Fruit fly (Drosophila melanogaster) whole organism, embryonic: ENCODE measurements around the gene CG12290.

Experiments
- Aef1 ChIP-seq: fragments of 200-800 bp; sonication (Bioruptor generic); IDR thresholded peaks from 3 replicates; pipeline ENCODE4 v1.3.6; 2022; ENCODE audit warnings: missing biosample characterization, missing genetic modification characterization
- Atf-2 ChIP-seq: fragments of 200-800 bp; sonication (Bioruptor generic); optimal IDR thresholded peaks from 2 replicates; lab custom pipeline; 2016; ENCODE audit warnings: missing biosample characterization, missing genetic modification characterization
- B-H2 ChIP-seq: fragments of 200-800 bp; sonication (Bioruptor generic); optimal IDR thresholded peaks from 2 replicates; lab custom pipeline; 2018; ENCODE audit warnings: missing biosample characterization, mild to moderate bottlenecking, missing genetic modification characterization
- CG10366 ChIP-seq: fragments of 200-800 bp; sonication (Bioruptor generic); IDR thresholded peaks from 2 replicates; pipeline ENCODE4 v1.3.6; 2022; ENCODE audit warnings: missing biosample characterization, missing genetic modification characterization
- CG10431 ChIP-seq: fragments of 200-800 bp; sonication (Bioruptor generic); optimal IDR thresholded peaks from 3 replicates; lab custom pipeline; 2018; ENCODE audit warnings: missing biosample characterization, mild to moderate bottlenecking, missing genetic modification characterization
- CG13424 ChIP-seq: fragments of 200-800 bp; sonication (Bioruptor generic); optimal IDR thresholded peaks from 2 replicates; lab custom pipeline; 2019; ENCODE audit warnings: missing biosample characterization, mild to moderate bottlenecking, missing genetic modification characterization, moderate library complexity
- CG15269 ChIP-seq: fragments of 200-800 bp; sonication (Bioruptor generic); optimal IDR thresholded peaks from 2 replicates; lab custom pipeline; 2018; ENCODE audit warnings: missing biosample characterization, mild to moderate bottlenecking, missing genetic modification characterization, moderate library complexity
- CG1529 ChIP-seq: fragments of 200-800 bp; sonication (Bioruptor generic); optimal IDR thresholded peaks from 3 replicates; lab custom pipeline; 2018; ENCODE audit warnings: missing biosample characterization, missing genetic modification characterization
- CG16779 ChIP-seq: fragments of 200-800 bp; sonication (Bioruptor generic); IDR thresholded peaks from 2 replicates; pipeline ENCODE4 v1.3.6; 2022; ENCODE audit warnings: missing biosample characterization, missing genetic modification characterization
- CG16815 ChIP-seq: fragments of 200-800 bp; sonication (Bioruptor generic); optimal IDR thresholded peaks from 3 replicates; lab custom pipeline; 2017; ENCODE audit warnings: missing biosample characterization, mild to moderate bottlenecking, missing genetic modification characterization
- CG17612 ChIP-seq: fragments of 200-800 bp; sonication (Bioruptor generic); IDR thresholded peaks from 2 replicates; pipeline ENCODE4 v1.3.6; 2022; ENCODE audit warnings: missing biosample characterization, missing genetic modification characterization
- CG18764 ChIP-seq: fragments of 200-800 bp; sonication (Bioruptor generic); optimal IDR thresholded peaks from 3 replicates; lab custom pipeline; 2016; ENCODE audit warnings: missing biosample characterization, missing genetic modification characterization
- CG2199 ChIP-seq: fragments of 200-800 bp; sonication (Bioruptor generic); IDR thresholded peaks from 3 replicates; pipeline ENCODE4 v1.3.6; 2022; ENCODE audit warnings: missing biosample characterization, missing genetic modification characterization
- CG30020 ChIP-seq: fragments of 200-800 bp; optimal IDR thresholded peaks from 2 replicates; lab custom pipeline; 2019; ENCODE audit warnings: missing biosample characterization, mild to moderate bottlenecking, missing genetic modification characterization, moderate library complexity
- CG31388 ChIP-seq: fragments of 200-800 bp; sonication (Bioruptor generic); optimal IDR thresholded peaks from 2 replicates; lab custom pipeline; 2016; ENCODE audit warnings: missing biosample characterization, missing genetic modification characterization
- CG34376 ChIP-seq: fragments of 200-800 bp; sonication (Bioruptor generic); optimal IDR thresholded peaks from 2 replicates; lab custom pipeline; 2018; ENCODE audit warnings: missing biosample characterization, mild to moderate bottlenecking, missing genetic modification characterization
- CG42726 ChIP-seq: fragments of 200-800 bp; sonication (Bioruptor generic); IDR thresholded peaks from 2 replicates; pipeline ENCODE4 v1.3.6; 2022; ENCODE audit warnings: missing biosample characterization, missing genetic modification characterization; ENCODE audit not compliant: partially characterized antibody
- CG4820 ChIP-seq: fragments of 200-800 bp; sonication (Bioruptor generic); optimal IDR thresholded peaks from 3 replicates; lab custom pipeline; 2016; ENCODE audit warnings: missing biosample characterization, missing genetic modification characterization
- CG7357 ChIP-seq: fragments of 200-800 bp; sonication (Bioruptor generic); IDR thresholded peaks from 3 replicates; pipeline ENCODE4 v1.3.6; 2022; ENCODE audit warnings: missing biosample characterization, missing genetic modification characterization
- CG7987 ChIP-seq: fragments of 200-800 bp; sonication (Bioruptor generic); optimal IDR thresholded peaks from 2 replicates; lab custom pipeline; 2018; ENCODE audit warnings: missing biosample characterization, mild to moderate bottlenecking, missing genetic modification characterization, moderate library complexity
- CG8359 ChIP-seq: fragments of 200-800 bp; sonication (Bioruptor generic); optimal IDR thresholded peaks from 2 replicates; lab custom pipeline; 2017; ENCODE audit warnings: missing biosample characterization, mild to moderate bottlenecking, missing genetic modification characterization, borderline replicate concordance
- CG9932 ChIP-seq: fragments of 200-800 bp; sonication (Bioruptor generic); IDR thresholded peaks from 2 replicates; pipeline ENCODE4 v1.3.6; 2022; ENCODE audit warnings: missing biosample characterization, missing genetic modification characterization
- CHES-1-like ChIP-seq: fragments of 200-800 bp; sonication (Bioruptor generic); optimal IDR thresholded peaks from 2 replicates; lab custom pipeline; 2016; ENCODE audit warnings: missing biosample characterization, missing genetic modification characterization
- Chrac-16 ChIP-seq: fragments of 200-800 bp; sonication (Bioruptor generic); optimal IDR thresholded peaks from 3 replicates; lab custom pipeline; 2016; ENCODE audit warnings: missing biosample characterization, missing genetic modification characterization
- CrebB ChIP-seq: fragments of 200-800 bp; sonication (Bioruptor generic); optimal IDR thresholded peaks from 3 replicates; lab custom pipeline; 2018; ENCODE audit warnings: missing biosample characterization, mild to moderate bottlenecking, missing genetic modification characterization
- Dad ChIP-seq: fragments of 200-800 bp; sonication (Bioruptor generic); optimal IDR thresholded peaks from 3 replicates; lab custom pipeline; 2016; ENCODE audit warnings: missing biosample characterization, missing genetic modification characterization
- GATAe ChIP-seq: fragments of 200-800 bp; sonication (Bioruptor generic); conservative IDR thresholded peaks from 2 replicates; pipeline ENCODE4 v1.3.6; 2022; ENCODE audit warnings: missing biosample characterization, missing genetic modification characterization
- Gug ChIP-seq: fragments of 200-800 bp; sonication (Bioruptor generic); IDR thresholded peaks from 4 replicates; pipeline ENCODE4 v1.3.6; 2022; ENCODE audit warnings: missing biosample characterization, missing genetic modification characterization
- Hmr ChIP-seq: fragments of 200-800 bp; sonication (Bioruptor generic); optimal IDR thresholded peaks from 3 replicates; lab custom pipeline; 2017; ENCODE audit warnings: mild to moderate bottlenecking, missing biosample characterization, missing genetic modification reagents, missing genetic modification characterization
- Hr78 ChIP-seq, 2 experiments: fragments of 200-800 bp in 1 of 2; fragments of >200 bp in 1 of 2; sonication (Bioruptor generic) in 1 of 2; optimal IDR thresholded peaks; 2 replicates each; lab custom pipeline; 2017 to 2019; ENCODE audit warnings: missing biosample characterization in 2 of 2, missing genetic modification characterization in 2 of 2, mild to moderate bottlenecking in 1 of 2, moderate library complexity in 1 of 2
- Rx ChIP-seq: fragments of 200-800 bp; sonication (Bioruptor generic); IDR thresholded peaks from 2 replicates; pipeline ENCODE4 v1.3.6; 2022; ENCODE audit warnings: missing biosample characterization, missing genetic modification characterization
- Scr ChIP-seq: fragments of 200-800 bp; sonication (Bioruptor generic); IDR thresholded peaks from 2 replicates; pipeline ENCODE4 v1.3.6; 2022; ENCODE audit warnings: missing biosample characterization, missing genetic modification characterization; ENCODE audit not compliant: partially characterized antibody
- Side ChIP-seq: fragments of 200-800 bp; sonication (Bioruptor generic); optimal IDR thresholded peaks from 2 replicates; lab custom pipeline; 2016; ENCODE audit warnings: missing biosample characterization, missing genetic modification characterization
- abd-A ChIP-seq: fragments of 200-800 bp; sonication (Bioruptor generic); optimal IDR thresholded peaks from 3 replicates; lab custom pipeline; 2019; ENCODE audit warnings: missing biosample characterization, mild to moderate bottlenecking, missing genetic modification characterization, moderate library complexity
- crc ChIP-seq: fragments of 200-800 bp; sonication (Bioruptor generic); optimal IDR thresholded peaks from 2 replicates; lab custom pipeline; 2016; ENCODE audit warnings: missing biosample characterization, missing genetic modification characterization
- fd64A ChIP-seq: fragments of 200-800 bp; sonication (Bioruptor generic); optimal IDR thresholded peaks from 3 replicates; lab custom pipeline; 2018; ENCODE audit warnings: missing biosample characterization, mild to moderate bottlenecking, missing genetic modification characterization
- gro ChIP-seq: fragments of 200-800 bp; sonication (Bioruptor generic); optimal IDR thresholded peaks from 2 replicates; lab custom pipeline; 2016; ENCODE audit warnings: missing biosample characterization, missing genetic modification characterization
- knrl ChIP-seq: fragments of 200-800 bp; sonication (Bioruptor generic); IDR thresholded peaks from 3 replicates; pipeline ENCODE4 v1.3.6; 2022; ENCODE audit warnings: missing biosample characterization, missing genetic modification characterization; ENCODE audit not compliant: partially characterized antibody
- lab ChIP-seq: fragments of 200-800 bp; sonication (Bioruptor generic); optimal IDR thresholded peaks from 3 replicates; lab custom pipeline; 2017; ENCODE audit warnings: missing biosample characterization, missing genetic modification characterization, mild to moderate bottlenecking, moderate library complexity, missing genetic modification reagents
- lbe ChIP-seq: fragments of 200-800 bp; sonication (Bioruptor generic); optimal IDR thresholded peaks from 2 replicates; lab custom pipeline; 2016; ENCODE audit warnings: missing biosample characterization, mild to moderate bottlenecking, missing genetic modification characterization
- lov ChIP-seq, 2 experiments: fragments of 200-800 bp in 1 of 2; fragments of >200 bp in 1 of 2; sonication (Bioruptor generic) in 1 of 2; IDR thresholded peaks in 1 of 2; optimal IDR thresholded peaks in 1 of 2; 2 replicates in 1 of 2; 3 replicates in 1 of 2; pipeline versions ENCODE4 v1.3.6 to Lab custom; 2017 to 2022; ENCODE audit warnings: missing biosample characterization in 1 of 2, missing genetic modification characterization in 1 of 2
- maf-S ChIP-seq: fragments of 200-800 bp; sonication (Bioruptor generic); optimal IDR thresholded peaks from 2 replicates; lab custom pipeline; 2016; ENCODE audit warnings: missing biosample characterization, missing genetic modification characterization
- nerfin-2 ChIP-seq: fragments of 200-800 bp; sonication (Bioruptor generic); IDR thresholded peaks from 2 replicates; pipeline ENCODE4 v1.3.6; 2022; ENCODE audit warnings: missing biosample characterization, missing genetic modification characterization; ENCODE audit not compliant: partially characterized antibody
- pnt ChIP-seq: fragments of 200-800 bp; sonication (Bioruptor generic); optimal IDR thresholded peaks from 3 replicates; lab custom pipeline; 2016; ENCODE audit warnings: missing biosample characterization, missing genetic modification characterization
- schlank ChIP-seq: fragments of 200-800 bp; sonication (Bioruptor generic); optimal IDR thresholded peaks from 2 replicates; lab custom pipeline; 2018; ENCODE audit warnings: missing biosample characterization, mild to moderate bottlenecking, missing genetic modification characterization
- sima ChIP-seq: fragments of 200-800 bp; sonication (Bioruptor generic); optimal IDR thresholded peaks from 2 replicates; lab custom pipeline; 2016; ENCODE audit warnings: missing biosample characterization, missing genetic modification characterization
- sisA ChIP-seq: fragments of 200-800 bp; sonication (Bioruptor generic); IDR thresholded peaks from 2 replicates; pipeline ENCODE4 v1.3.6; 2022; ENCODE audit warnings: missing biosample characterization, missing genetic modification characterization
- tap ChIP-seq: fragments of 200-800 bp; optimal IDR thresholded peaks from 3 replicates; lab custom pipeline; 2019; ENCODE audit warnings: missing biosample characterization, mild to moderate bottlenecking, missing genetic modification characterization, moderate library complexity
- toy ChIP-seq: fragments of 200-800 bp; sonication (Bioruptor generic); IDR thresholded peaks from 2 replicates; pipeline ENCODE4 v1.3.6; 2022; ENCODE audit warnings: missing biosample characterization, missing genetic modification characterization

CG12290 gene

DNA sequence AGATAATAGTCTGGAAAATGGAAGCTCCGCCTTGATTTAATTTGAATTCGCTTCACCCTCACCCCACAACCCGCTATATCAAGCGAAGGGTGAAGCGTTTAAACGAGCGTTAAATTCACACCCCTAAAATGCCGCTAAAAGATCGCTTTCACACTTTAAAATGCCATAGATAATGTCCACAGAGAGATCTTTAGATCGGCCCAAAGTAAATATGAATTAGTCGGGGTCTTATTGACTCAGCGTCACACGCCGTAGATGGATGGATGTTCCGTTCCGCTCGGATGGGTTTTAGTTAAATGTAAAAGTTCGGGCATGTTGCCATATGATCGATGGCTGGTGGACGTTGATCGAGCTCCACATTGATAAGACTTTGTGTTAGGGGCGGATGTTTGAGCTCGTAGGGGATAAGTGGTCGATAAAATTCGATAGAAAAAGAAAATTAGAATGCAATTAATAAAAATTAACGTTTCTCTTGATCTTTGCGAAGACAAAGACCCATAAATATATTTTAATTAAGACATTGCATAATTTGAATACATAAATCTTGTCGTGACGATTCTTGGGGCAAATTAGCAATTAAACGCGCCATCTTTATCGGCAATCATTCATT, 1.9 kb upstream of the CG12290 start (continued):
- TF ChIP-seq lab (GFP tag; lab: Kevin White, UChicago) = peak; percentile 97
- peak; percentile 80 for TF ChIP-seq CG13424 (tag; lab: Kevin White, UChicago)
- TF ChIP-seq lbe (GFP tag; lab: Kevin White, UChicago) = no peak
- TF ChIP-seq Hmr = peak; percentile 92
- TF ChIP-seq maf-S (GFP tag; lab: Kevin White, UChicago) = peak; percentile 89
- peak; percentile 72 for TF ChIP-seq tap
- TF ChIP-seq B-H2 = peak; percentile 80
- peak; percentile 86 for TF ChIP-seq gro
- peak; percentile 81 for TF ChIP-seq toy (GFP tag; lab: Robert Waterston, UW)
- peak; percentile 86 for TF ChIP-seq Atf-2 (GFP tag; lab: Kevin White, UChicago)
- peak; percentile 83 for TF ChIP-seq CG10431 (GFP tag; lab: Kevin White, UChicago)
- TF ChIP-seq sima (GFP tag; lab: Kevin White, UChicago) = peak; percentile 73
- peak; percentile 84 for TF ChIP-seq pnt (GFP tag; lab: Kevin White, UChicago)
- peak; percentile 88 for TF ChIP-seq CG1529 (GFP tag; lab: Kevin White, UChicago)
- peak; percentile 80 for TF ChIP-seq Dad (GFP tag; lab: Kevin White, UChicago)
- no peak for TF ChIP-seq CG42726 (GFP tag; lab: Robert Waterston, UW)
- TF ChIP-seq Aef1 = no peak
- TF ChIP-seq CG4820 (GFP tag; lab: Kevin White, UChicago) = peak; percentile 52
- TF ChIP-seq fd64A (GFP tag; lab: Kevin White, UChicago) = peak; percentile 95
- peak; percentile 75 for TF ChIP-seq CG10366 (GFP tag; lab: Robert Waterston, UW)
- peak; percentile 64 for TF ChIP-seq CG34376 (GFP tag; lab: Kevin White, UChicago)
- TF ChIP-seq CG16779 (GFP tag; lab: Robert Waterston, UW) = peak; percentile 90
- TF ChIP-seq schlank (tag; lab: Kevin White, UChicago) = peak; percentile 94
- no peak for TF ChIP-seq nerfin-2 (GFP tag; lab: Robert Waterston, UW)
- no peak; the same call in 3 of the 4 replicates for TF ChIP-seq Gug
- TF ChIP-seq Hr78 (GFP tag; optimal IDR thresholded peaks at IDR 0.05; lab: Kevin White, UChicago) = peak in 1 of 2 experiments; percentile 61
- TF ChIP-seq CG18764 (GFP tag; lab: Kevin White, UChicago) = peak; percentile 89
- peak; percentile 66; the same call in 1 of the 2 replicates for TF ChIP-seq CG17612 (GFP tag; lab: Robert Waterston, UW)
- TF ChIP-seq Side = peak; percentile 91
- TF ChIP-seq CG2199 (GFP tag; lab: Robert Waterston, UW) = 0 out of 3 replicates have a peak, but pooled peaks have one; percentile 15
- TF ChIP-seq CG30020 (tag; lab: Kevin White, UChicago) = peak; percentile 24
- TF ChIP-seq abd-A (tag; lab: Kevin White, UChicago) = no peak
- no peak for TF ChIP-seq knrl (GFP tag; lab: Robert Waterston, UW)
- no peak for TF ChIP-seq lov (optimal IDR thresholded peaks at IDR 0.05; lab: Kevin White, UChicago)
- peak; percentile 90 for TF ChIP-seq lov (GFP tag; IDR thresholded peaks at IDR 0.05; lab: Robert Waterston, UW)
- TF ChIP-seq sisA (GFP tag; lab: Robert Waterston, UW) = peak; percentile 47; the same call in 1 of the 2 replicates
- no peak for TF ChIP-seq CG31388 (GFP tag; lab: Kevin White, UChicago)
- peak; percentile 87 for TF ChIP-seq CrebB
- no peak for TF ChIP-seq CG7357
- TF ChIP-seq CG9932 (GFP tag; lab: Robert Waterston, UW) = peak; percentile 87
- TF ChIP-seq Chrac-16 (GFP tag; lab: Kevin White, UChicago) = peak; percentile 1
- TF ChIP-seq Rx = peak; percentile 58
- TF ChIP-seq CG8359 (GFP tag; lab: Kevin White, UChicago) = peak; percentile 48
- peak; percentile 36; the same call in 1 of the 2 replicates for TF ChIP-seq GATAe (GFP tag; lab: Robert Waterston, UW)
- TF ChIP-seq Scr (GFP tag; lab: Robert Waterston, UW) = no peak
- peak; percentile 75 for TF ChIP-seq crc (GFP tag; lab: Kevin White, UChicago)
- TF ChIP-seq CG7987 (GFP tag; lab: Kevin White, UChicago) = peak; percentile 96
- peak; percentile 27 for TF ChIP-seq CG16815 (GFP tag; lab: Kevin White, UChicago)
- TF ChIP-seq CHES-1-like (GFP tag; lab: Kevin White, UChicago) = peak; percentile 90
- TF ChIP-seq CG15269 (tag; lab: Kevin White, UChicago) = peak; percentile 63
